Fruit fly (Drosophila melanogaster): ENCODE measurements around the gene Karybeta3.

The Karybeta3 gene

DNA sequence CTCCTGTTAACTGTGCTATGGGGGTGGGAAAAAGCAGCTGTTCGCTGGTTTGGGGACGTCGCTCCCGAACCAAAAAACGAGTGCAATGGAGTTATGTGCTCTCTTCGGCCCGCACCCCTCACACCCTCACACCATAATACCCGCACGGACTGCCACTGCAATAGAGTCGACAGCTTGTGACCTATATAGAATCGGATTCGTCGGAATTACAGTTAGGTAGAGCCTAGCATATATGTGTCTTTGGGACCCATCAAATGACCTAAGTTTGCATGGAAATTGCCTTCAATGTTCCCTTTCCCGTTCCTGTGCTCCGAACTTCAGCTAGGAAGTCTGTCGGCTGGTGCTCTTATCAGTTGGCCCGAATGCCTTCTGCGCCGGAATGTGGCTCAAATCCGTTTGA lies 15.2 kb downstream of the Karybeta3 start:
- no peak for TF ChIP-seq Pif1B (GFP tag; optimal IDR thresholded peaks at IDR 0.05)
- TF ChIP-seq CG8159 (tag; optimal IDR thresholded peaks at IDR 0.05), result no peak
- no peak for TF ChIP-seq CG4496 (GFP tag; IDR thresholded peaks at IDR 0.05)
- no peak for TF ChIP-seq CG14655 (GFP tag; optimal IDR thresholded peaks at IDR 0.05)
- no peak for TF ChIP-seq Snoo (tag; optimal IDR thresholded peaks at IDR 0.05)
- no peak for TF ChIP-seq fd96Ca (GFP tag; IDR thresholded peaks at IDR 0.05)
- no peak for TF ChIP-seq CG17806 (tag; optimal IDR thresholded peaks at IDR 0.05)
- no peak for TF ChIP-seq CG12605 (GFP tag; IDR thresholded peaks at IDR 0.05)
- no peak for TF ChIP-seq CG15710 (tag; optimal IDR thresholded peaks at IDR 0.05)
- no peak for TF ChIP-seq CG8301 (tag; optimal IDR thresholded peaks at IDR 0.05)
- TF ChIP-seq gl (tag; optimal IDR thresholded peaks at IDR 0.05), result no peak
- no peak for TF ChIP-seq EcR (GFP tag; optimal IDR thresholded peaks at IDR 0.05)

dm6 chr3R:4664947-4665346 lies 16.0 kb downstream of the Karybeta3 start:
- TF ChIP-seq CG8159 (tag; optimal IDR thresholded peaks at IDR 0.05) (peak; percentile 80), CG4496 (GFP tag; IDR thresholded peaks at IDR 0.05) (peak; percentile 87), CG14655 (GFP tag; optimal IDR thresholded peaks at IDR 0.05) (peak; percentile 75), D1 (tag; optimal IDR thresholded peaks at IDR 0.05) (no peak), Snoo (tag; optimal IDR thresholded peaks at IDR 0.05) (peak; percentile 81), CG12605 (GFP tag; IDR thresholded peaks at IDR 0.05) (peak; percentile 66; the same call in 1 of the 2 replicates), CG15710 (tag; optimal IDR thresholded peaks at IDR 0.05) (peak; percentile 78), CG32121 (GFP tag; IDR thresholded peaks at IDR 0.05) (peak; percentile 81), CG34367 (tag; optimal IDR thresholded peaks at IDR 0.05) (peak; percentile 78), Pif1A (GFP tag; optimal IDR thresholded peaks at IDR 0.05) (peak; percentile 92), EcR (GFP tag; optimal IDR thresholded peaks at IDR 0.05) (peak; percentile 44), rn (GFP tag; IDR thresholded peaks at IDR 0.05) (0 out of 2 replicates have a peak, but pooled peaks have one; percentile 17), CG13204 (GFP tag; optimal IDR thresholded peaks at IDR 0.05) (peak; percentile 72), CG17806 (tag; optimal IDR thresholded peaks at IDR 0.05) (peak; percentile 70), Pif1B (GFP tag; optimal IDR thresholded peaks at IDR 0.05) (peak; percentile 88), Ets98B (GFP tag; IDR thresholded peaks at IDR 0.05) (peak; percentile 79), fd96Ca (GFP tag; IDR thresholded peaks at IDR 0.05) (peak; percentile 61; the same call in 2 of the 3 replicates), gl (tag; optimal IDR thresholded peaks at IDR 0.05) (peak; percentile 91), CG9948 (tag; optimal IDR thresholded peaks at IDR 0.05) (peak; percentile 55), CG8301 (tag; optimal IDR thresholded peaks at IDR 0.05) (peak; percentile 57), CG10348 (GFP tag; IDR thresholded peaks at IDR 0.05) (no peak)

- TF ChIP-seq CG8301 (tag; optimal IDR thresholded peaks at IDR 0.05) (no peak), CG34367 (tag; optimal IDR thresholded peaks at IDR 0.05) (no peak), EcR (GFP tag; optimal IDR thresholded peaks at IDR 0.05) (no peak), CG10348 (GFP tag; IDR thresholded peaks at IDR 0.05) (no peak), CG8159 (tag; optimal IDR thresholded peaks at IDR 0.05) (no peak), Pif1B (GFP tag; optimal IDR thresholded peaks at IDR 0.05) (no peak), CG4496 (GFP tag; IDR thresholded peaks at IDR 0.05) (no peak), Pif1A (GFP tag; optimal IDR thresholded peaks at IDR 0.05) (no peak), Ets98B (GFP tag; IDR thresholded peaks at IDR 0.05) (no peak), CG12605 (GFP tag; IDR thresholded peaks at IDR 0.05) (no peak), CG17806 (tag; optimal IDR thresholded peaks at IDR 0.05) (no peak), D1 (tag; optimal IDR thresholded peaks at IDR 0.05) (no peak), CG9948 (tag; optimal IDR thresholded peaks at IDR 0.05) (no peak)
Observed at dm6 chr3R:4666014-4666652, 17.2 kb downstream of the Karybeta3 start.

DNA sequence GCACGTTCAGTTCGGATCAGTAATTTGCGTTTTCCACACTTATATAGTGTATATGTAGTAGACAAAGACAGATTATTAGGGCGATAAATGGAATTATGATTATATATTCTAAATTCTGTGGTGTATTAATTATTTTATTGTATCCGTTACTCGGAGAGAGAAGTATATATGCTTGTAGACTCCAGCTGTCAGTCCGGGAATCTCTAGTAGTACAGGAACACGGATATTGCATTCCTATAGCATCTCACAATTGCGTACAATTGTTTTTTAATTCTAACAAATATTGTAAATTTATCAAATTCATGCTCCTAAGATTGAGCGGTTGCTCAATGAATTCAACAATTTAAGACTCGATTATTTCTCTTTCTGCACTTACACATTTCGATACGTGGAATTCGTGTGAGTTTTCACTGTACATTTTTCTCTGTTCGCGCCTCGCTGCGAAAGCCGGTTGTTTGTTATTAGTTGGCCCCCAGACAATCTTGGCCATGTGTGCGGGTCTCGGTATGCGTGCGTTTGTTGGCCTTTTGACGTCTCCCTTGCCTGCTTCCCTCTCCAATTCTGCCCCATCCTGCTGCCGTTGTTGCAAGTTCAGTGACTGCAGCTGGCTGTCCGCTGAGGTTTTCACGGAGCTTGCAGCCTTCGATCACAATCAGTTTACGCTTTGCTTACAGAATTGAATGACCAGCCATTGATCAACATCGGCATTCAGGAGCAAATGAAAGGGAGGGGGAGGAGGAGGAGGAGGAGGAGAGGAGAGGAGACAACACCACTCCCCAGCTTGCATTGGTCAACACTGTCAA lies 18.6 kb downstream of the Karybeta3 start:
- no peak for TF ChIP-seq gl (tag; optimal IDR thresholded peaks at IDR 0.05)
- TF ChIP-seq EcR (GFP tag; optimal IDR thresholded peaks at IDR 0.05), result peak; percentile 93
- TF ChIP-seq CG4496 (GFP tag; IDR thresholded peaks at IDR 0.05), result no peak; the same call in 2 of the 3 replicates
- no peak for TF ChIP-seq CG10348 (GFP tag; IDR thresholded peaks at IDR 0.05)
- TF ChIP-seq rn (GFP tag; IDR thresholded peaks at IDR 0.05), result no peak
- peak; percentile 27 for TF ChIP-seq Snoo (tag; optimal IDR thresholded peaks at IDR 0.05)
- TF ChIP-seq CG34367 (tag; optimal IDR thresholded peaks at IDR 0.05), result peak; percentile 18
- TF ChIP-seq D1 (tag; optimal IDR thresholded peaks at IDR 0.05), result no peak
- TF ChIP-seq CG8159 (tag; optimal IDR thresholded peaks at IDR 0.05), result peak; percentile 48
- TF ChIP-seq CG17806 (tag; optimal IDR thresholded peaks at IDR 0.05), result no peak
- TF ChIP-seq Pif1A (GFP tag; optimal IDR thresholded peaks at IDR 0.05), result peak; percentile 33
- TF ChIP-seq CG32121 (GFP tag; IDR thresholded peaks at IDR 0.05), result no peak
- peak; percentile 45 for TF ChIP-seq Pif1B (GFP tag; optimal IDR thresholded peaks at IDR 0.05)
- TF ChIP-seq CG13204 (GFP tag; optimal IDR thresholded peaks at IDR 0.05), result no peak
- peak; percentile 81 for TF ChIP-seq CG14655 (GFP tag; optimal IDR thresholded peaks at IDR 0.05)
- TF ChIP-seq CG12605 (GFP tag; IDR thresholded peaks at IDR 0.05), result no peak
- TF ChIP-seq CG8301 (tag; optimal IDR thresholded peaks at IDR 0.05), result peak; percentile 69
- TF ChIP-seq Ets98B (GFP tag; IDR thresholded peaks at IDR 0.05), result no peak
- TF ChIP-seq CG9948 (tag; optimal IDR thresholded peaks at IDR 0.05), result peak; percentile 66
- peak; percentile 26 for TF ChIP-seq CG15710 (tag; optimal IDR thresholded peaks at IDR 0.05)
- TF ChIP-seq fd96Ca (GFP tag; IDR thresholded peaks at IDR 0.05), result no peak

dm6 chr3R:4676981-4677665 lies 28.1 kb downstream of the Karybeta3 start:
- TF ChIP-seq CG13204 (GFP tag; optimal IDR thresholded peaks at IDR 0.05) (no peak), EcR (GFP tag; optimal IDR thresholded peaks at IDR 0.05) (peak; percentile 72)
